Fruit fly (Drosophila melanogaster): ENCODE measurements around the gene Ddrgk1.

The Ddrgk1 gene

DNA sequence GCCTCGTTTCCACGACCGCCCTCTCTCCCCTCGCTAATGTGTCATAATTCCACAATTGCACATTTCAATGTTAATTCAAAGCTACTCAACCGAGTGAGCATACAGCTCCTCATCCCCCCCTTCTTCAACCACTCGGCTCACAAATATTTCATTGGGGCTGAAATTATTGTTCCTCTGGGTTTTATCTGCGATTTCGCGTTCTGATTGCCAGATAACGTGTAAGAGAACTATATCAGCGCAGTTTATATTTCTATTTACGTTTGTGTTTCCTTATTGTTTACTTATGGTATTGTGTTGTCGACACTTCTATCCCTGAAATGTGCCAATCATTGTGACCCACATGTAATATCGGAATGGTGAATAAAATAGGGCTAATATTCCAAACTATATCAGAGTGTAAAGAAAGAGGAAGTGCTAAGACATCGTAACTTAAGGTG is 8.1 kb upstream of the Ddrgk1 start (continued):
- TF ChIP-seq CG13894 (tag; optimal IDR thresholded peaks at IDR 0.05) (peak; percentile 54), trh (GFP tag; optimal IDR thresholded peaks at IDR 0.05) (no peak), pum (GFP tag; optimal IDR thresholded peaks at IDR 0.05) (no peak), nmo (GFP tag; optimal IDR thresholded peaks at IDR 0.05) (no peak), knrl (GFP tag; IDR thresholded peaks at IDR 0.05; ENCODE audit: partially characterized antibody) (no peak), YL-1 (GFP tag; optimal IDR thresholded peaks at IDR 0.05) (no peak), ewg (GFP tag; optimal IDR thresholded peaks at IDR 0.05) (no peak), CG1832 (GFP tag; optimal IDR thresholded peaks at IDR 0.05) (no peak), Hr39 (optimal IDR thresholded peaks at IDR 0.05) (no peak), lab (GFP tag; optimal IDR thresholded peaks at IDR 0.05) (no peak), pan (optimal IDR thresholded peaks at IDR 0.05) (no peak), pan (GFP tag; optimal IDR thresholded peaks at IDR 0.05 in 1 of 2, IDR thresholded peaks at IDR 0.05 in 1 of 2) (no peak), CG3838 (GFP tag; optimal IDR thresholded peaks at IDR 0.05) (no peak), ase (GFP tag; IDR thresholded peaks at IDR 0.05) (0 out of 3 replicates have a peak, but pooled peaks have one; percentile 0), Hand (GFP tag; optimal IDR thresholded peaks at IDR 0.05) (no peak), CG9817 (tag; optimal IDR thresholded peaks at IDR 0.05) (no peak), CG4820 (GFP tag; optimal IDR thresholded peaks at IDR 0.05) (no peak), Adf1 (GFP tag; IDR thresholded peaks at IDR 0.05) (no peak; the same call in 1 of the 2 replicates), CG7928 (GFP tag; optimal IDR thresholded peaks at IDR 0.05) (no peak), Pdp1 (GFP tag; optimal IDR thresholded peaks at IDR 0.05) (peak in 1 of 2 experiments; percentile 59), Hey (tag; optimal IDR thresholded peaks at IDR 0.05) (peak; percentile 32), HLHmδ (GFP tag; optimal IDR thresholded peaks at IDR 0.05) (no peak), run (tag; optimal IDR thresholded peaks at IDR 0.05) (no peak), chinmo (GFP tag; IDR thresholded peaks at IDR 0.05; ENCODE audit: partially characterized antibody) (peak; percentile 97), CG7357 (GFP tag; IDR thresholded peaks at IDR 0.05) (no peak), CG5953 (GFP tag; IDR thresholded peaks at IDR 0.05) (0 out of 2 replicates have a peak, but pooled peaks have one; percentile 19), wek (GFP tag; optimal IDR thresholded peaks at IDR 0.05) (no peak), ttk (GFP tag; IDR thresholded peaks at IDR 0.05) (no peak), CG6791 (GFP tag; IDR thresholded peaks at IDR 0.05; ENCODE audit: partially characterized antibody) (no peak), CG6254 (GFP tag; optimal IDR thresholded peaks at IDR 0.05) (no peak), H2.0 (GFP tag; IDR thresholded peaks at IDR 0.05) (no peak), da (GFP tag; optimal IDR thresholded peaks at IDR 0.05) (no peak), emc (GFP tag; optimal IDR thresholded peaks at IDR 0.05) (no peak), CG18476 (GFP tag; optimal IDR thresholded peaks at IDR 0.05) (no peak), abd-A (tag; optimal IDR thresholded peaks at IDR 0.05) (peak; percentile 19), CG17912 (GFP tag; optimal IDR thresholded peaks at IDR 0.05) (no peak), CG12769 (tag; optimal IDR thresholded peaks at IDR 0.05) (peak; percentile 62), odd (GFP tag; optimal IDR thresholded peaks at IDR 0.05) (no peak), CG17829 (tag; optimal IDR thresholded peaks at IDR 0.05) (no peak), bcd (GFP tag; optimal IDR thresholded peaks at IDR 0.05) (no peak), Mes4 (GFP tag; optimal IDR thresholded peaks at IDR 0.05) (no peak), CG4617 (GFP tag; optimal IDR thresholded peaks at IDR 0.05; ENCODE audit: borderline replicate concordance) (no peak), CG12155 (GFP tag; optimal IDR thresholded peaks at IDR 0.05) (no peak), CG4424 (GFP tag; optimal IDR thresholded peaks at IDR 0.05) (no peak), CG17361 (GFP tag; IDR thresholded peaks at IDR 0.05) (no peak), h (optimal IDR thresholded peaks at IDR 0.05) (no peak), Optix (GFP tag; IDR thresholded peaks at IDR 0.05) (no peak), tio (GFP tag; optimal IDR thresholded peaks at IDR 0.05) (no peak), CG9876 (GFP tag; optimal IDR thresholded peaks at IDR 0.05) (no peak), sima (GFP tag; optimal IDR thresholded peaks at IDR 0.05) (no peak), CG13296 (GFP tag; optimal IDR thresholded peaks at IDR 0.05) (peak; percentile 53), stwl (tag; optimal IDR thresholded peaks at IDR 0.05) (no peak)
